Worm (Caenorhabditis elegans) whole organism, L4/young adult: ENCODE results near the gene daf-10.

Experiments
- W03F9.2 ChIP-seq: fragments of 150-350 bp; optimal IDR thresholded peaks from 2 replicates; lab custom pipeline; 2014; ENCODE audit warnings: missing biosample characterization, missing genetic modification characterization
- dao-5 ChIP-seq: sonication (generic microtip); optimal IDR thresholded peaks from 2 replicates; lab custom pipeline; 2016; ENCODE audit warnings: missing genotype, missing genetic modification characterization, moderate library complexity, missing compliant biosample characterization
- him-1 ChIP-seq: sonication (generic microtip); optimal IDR thresholded peaks from 2 replicates; lab custom pipeline; 2016; ENCODE audit warnings: missing genotype, missing genetic modification reagents, missing genetic modification characterization, missing compliant biosample characterization

DNA sequence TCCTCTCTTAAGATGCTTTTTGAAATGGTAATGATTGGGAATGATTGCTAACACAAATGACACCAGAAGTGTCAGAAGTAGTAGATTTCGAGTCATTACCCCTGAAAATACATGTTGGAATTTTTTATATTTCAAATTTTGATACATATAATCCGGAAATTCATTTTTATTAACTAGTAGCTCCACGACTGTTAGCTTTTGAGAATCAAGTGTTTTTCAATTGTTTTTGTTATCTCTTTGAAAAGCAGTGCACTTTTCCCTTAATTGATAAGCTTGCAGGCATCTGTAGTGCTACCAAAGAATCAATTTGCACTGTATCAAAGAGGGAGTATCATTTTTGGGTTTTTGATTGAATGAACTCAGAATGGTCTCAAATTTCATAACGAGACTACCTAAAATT is 19.0 kb upstream of the daf-10 start, which contains the start of gene pcp-2:
- TF ChIP-seq dao-5 (tag; lab: Kevin White, UChicago) (no peak), him-1 (tag; lab: Kevin White, UChicago) (no peak), W03F9.2 (no peak)
